Worm (Caenorhabditis elegans) whole organism, early embryonic: ENCODE results near the gene C47D12.5.

ENCODE experiments used
- B0310.2 ChIP-seq: sonication (generic microtip); optimal IDR thresholded peaks from 2 replicates; lab custom pipeline; 2016; ENCODE audit warnings: mild to moderate bottlenecking, missing genetic modification characterization, missing compliant biosample characterization
- F13C5.2 ChIP-seq: sonication (generic microtip); optimal IDR thresholded peaks from 2 replicates; lab custom pipeline; 2017; ENCODE audit warnings: mild to moderate bottlenecking, missing genetic modification characterization, inconsistent platforms, missing compliant biosample characterization
- aly-1 ChIP-seq: sonication (generic microtip); optimal IDR thresholded peaks from 2 replicates; lab custom pipeline; 2016; ENCODE audit warnings: missing genetic modification characterization, missing compliant biosample characterization
- ama-1 ChIP-seq: fragments of 150-350 bp; optimal IDR thresholded peaks from 2 replicates; lab custom pipeline; 2014
- ceh-13 ChIP-seq: fragments of 200-800 bp; sonication (Bioruptor generic); optimal IDR thresholded peaks from 2 replicates; lab custom pipeline; 2018; ENCODE audit warnings: mild to moderate bottlenecking, missing genetic modification characterization, missing compliant biosample characterization
- ceh-36 ChIP-seq: sonication (generic microtip); optimal IDR thresholded peaks from 2 replicates; lab custom pipeline; 2016; ENCODE audit warnings: missing genetic modification characterization, inconsistent platforms, missing compliant biosample characterization
- ets-7 ChIP-seq: sonication (generic microtip); optimal IDR thresholded peaks from 2 replicates; lab custom pipeline; 2016; ENCODE audit warnings: missing genotype, missing genetic modification characterization, missing compliant biosample characterization
- flt-1 ChIP-seq: fragments of 200-800 bp; sonication (Bioruptor generic); IDR thresholded peaks from 2 replicates; pipeline ENCODE4 v1.3.6; 2022; ENCODE audit warnings: missing genetic modification characterization, missing compliant biosample characterization
- hmbx-1 ChIP-seq: sonication (generic microtip); optimal IDR thresholded peaks from 2 replicates; lab custom pipeline; 2016; ENCODE audit warnings: mild to moderate bottlenecking, missing genetic modification characterization, missing compliant biosample characterization
- hmg-4 ChIP-seq: fragments of 200-800 bp; sonication (Bioruptor generic); optimal IDR thresholded peaks from 2 replicates; lab custom pipeline; 2018; ENCODE audit warnings: mild to moderate bottlenecking, missing genetic modification characterization, missing compliant biosample characterization
- hnd-1 ChIP-seq: sonication (generic microtip); optimal IDR thresholded peaks from 2 replicates; lab custom pipeline; 2016; ENCODE audit warnings: missing genetic modification characterization, missing compliant biosample characterization
- pes-1 ChIP-seq: fragments of 200-800 bp; sonication (Bioruptor generic); IDR thresholded peaks from 2 replicates; pipeline ENCODE4 v1.3.6; 2022; ENCODE audit warnings: missing genetic modification reagents, missing genetic modification characterization, missing compliant biosample characterization
- scrt-1 ChIP-seq: fragments of 200-800 bp; sonication (Bioruptor generic); IDR thresholded peaks from 2 replicates; pipeline ENCODE4 v1.3.6; 2022; ENCODE audit warnings: missing genetic modification characterization, missing compliant biosample characterization
- sea-1 ChIP-seq: fragments of 200-800 bp; sonication (Bioruptor generic); conservative IDR thresholded peaks from 2 replicates; pipeline ENCODE4 v1.3.6; 2022; ENCODE audit warnings: missing genetic modification characterization, missing compliant biosample characterization
- tbx-11 ChIP-seq: fragments of 200-800 bp; sonication (Bioruptor generic); IDR thresholded peaks from 2 replicates; pipeline ENCODE4 v1.3.6; 2022; ENCODE audit warnings: missing genetic modification characterization, missing compliant biosample characterization
- tbx-37 ChIP-seq: fragments of 200-800 bp; sonication (Bioruptor generic); conservative IDR thresholded peaks from 2 replicates; pipeline ENCODE4 v1.3.6; 2022; ENCODE audit warnings: missing genetic modification reagents, missing genetic modification characterization, missing compliant biosample characterization
- tra-4 ChIP-seq: sonication (generic microtip); optimal IDR thresholded peaks from 2 replicates; lab custom pipeline; 2017; ENCODE audit warnings: missing genetic modification characterization, missing compliant biosample characterization

Gene C47D12.5

ce11 chrII:11719533-11719932 lies 34.5 kb upstream of the C47D12.5 start:
- no peak for TF ChIP-seq B0310.2 (tag; lab: Kevin White, UChicago)
- TF ChIP-seq sea-1 (GFP tag; lab: Robert Waterston, UW), result no peak
- TF ChIP-seq ceh-36 (tag; lab: Kevin White, UChicago), result no peak
- TF ChIP-seq F13C5.2 (tag; lab: Kevin White, UChicago), result no peak
- no peak for TF ChIP-seq tbx-37 (GFP tag; lab: Robert Waterston, UW)
- TF ChIP-seq scrt-1 (GFP tag; lab: Robert Waterston, UW), result no peak
- no peak for TF ChIP-seq pes-1
- TF ChIP-seq ceh-13 (GFP tag; lab: Kevin White, UChicago), result no peak
- TF ChIP-seq hmbx-1, result no peak
- no peak for TF ChIP-seq flt-1 (GFP tag; lab: Robert Waterston, UW)
- TF ChIP-seq ama-1, result no peak
- TF ChIP-seq hmg-4 (GFP tag; lab: Kevin White, UChicago), result no peak
- TF ChIP-seq tra-4 (tag; lab: Kevin White, UChicago), result no peak
- no peak for TF ChIP-seq aly-1 (tag; lab: Kevin White, UChicago)

ce11 chrII:11714728-11715127 lies 29.7 kb upstream of the C47D12.5 start:
- TF ChIP-seq ceh-13 (GFP tag; lab: Kevin White, UChicago), result no peak
- TF ChIP-seq hmbx-1, result no peak
- no peak for TF ChIP-seq tbx-37 (GFP tag; lab: Robert Waterston, UW)
- no peak for TF ChIP-seq ceh-36 (tag; lab: Kevin White, UChicago)
- no peak for TF ChIP-seq ets-7 (tag; lab: Kevin White, UChicago)
- TF ChIP-seq hnd-1 (tag; lab: Kevin White, UChicago), result no peak
- no peak for TF ChIP-seq flt-1 (GFP tag; lab: Robert Waterston, UW)
- TF ChIP-seq F13C5.2 (tag; lab: Kevin White, UChicago), result no peak
- no peak for TF ChIP-seq sea-1 (GFP tag; lab: Robert Waterston, UW)
- TF ChIP-seq B0310.2 (tag; lab: Kevin White, UChicago), result no peak
- TF ChIP-seq tbx-11 (GFP tag; lab: Robert Waterston, UW), result no peak
- TF ChIP-seq pes-1, result no peak
- no peak for TF ChIP-seq tra-4 (tag; lab: Kevin White, UChicago)
- no peak for TF ChIP-seq aly-1 (tag; lab: Kevin White, UChicago)
- TF ChIP-seq scrt-1 (GFP tag; lab: Robert Waterston, UW), result no peak
- no peak for TF ChIP-seq ama-1

ce11 chrII:11713569-11713968 lies 28.5 kb upstream of the C47D12.5 start, which contains the start of gene F13D12.10:
F13D12.10 (plus strand) TSS chrII:11713799.
- TF ChIP-seq hmbx-1 (no peak), sea-1 (GFP tag; lab: Robert Waterston, UW) (no peak), hnd-1 (tag; lab: Kevin White, UChicago) (no peak), scrt-1 (GFP tag; lab: Robert Waterston, UW) (no peak), aly-1 (tag; lab: Kevin White, UChicago) (no peak), ama-1 (no peak), pes-1 (no peak), flt-1 (GFP tag; lab: Robert Waterston, UW) (no peak), B0310.2 (tag; lab: Kevin White, UChicago) (no peak), tra-4 (tag; lab: Kevin White, UChicago) (no peak), F13C5.2 (tag; lab: Kevin White, UChicago) (no peak), tbx-11 (GFP tag; lab: Robert Waterston, UW) (no peak)

- TF ChIP-seq hnd-1 (tag; lab: Kevin White, UChicago), result no peak
- TF ChIP-seq F13C5.2 (tag; lab: Kevin White, UChicago), result no peak
- no peak for TF ChIP-seq tbx-37 (GFP tag; lab: Robert Waterston, UW)
- no peak for TF ChIP-seq hmg-4 (GFP tag; lab: Kevin White, UChicago)
Measured at ce11 chrII:11710771-11711170, 25.7 kb upstream of the C47D12.5 start.

DNA sequence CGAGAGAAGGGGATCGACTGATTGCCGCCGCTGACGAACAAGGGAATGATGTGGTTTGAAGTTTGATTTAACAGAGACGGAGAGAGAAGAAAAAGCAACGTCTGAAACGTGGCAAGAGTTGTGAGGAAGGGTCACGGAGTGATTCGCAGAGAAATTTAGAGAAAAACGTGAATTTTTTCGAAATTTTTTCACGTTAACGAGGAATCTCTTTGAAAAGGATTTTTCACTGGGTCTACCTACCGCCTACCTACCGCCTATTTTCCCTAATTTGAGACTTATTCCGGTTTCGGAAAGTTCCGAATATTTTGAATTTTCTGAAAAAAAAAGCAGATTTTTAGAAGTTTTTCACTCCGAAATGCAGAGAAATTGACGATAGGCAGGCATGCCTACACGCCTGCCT lies 24.4 kb upstream of the C47D12.5 start, which contains the start of gene fcmt-1:
fcmt-1 (minus strand) TSS at position 101 of the 400 bp plus-strand sequence.
- TF ChIP-seq tbx-11 (GFP tag; lab: Robert Waterston, UW) (no peak), hmbx-1 (no peak), ets-7 (tag; lab: Kevin White, UChicago) (no peak), hmg-4 (GFP tag; lab: Kevin White, UChicago) (no peak), ceh-13 (GFP tag; lab: Kevin White, UChicago) (no peak)

DNA sequence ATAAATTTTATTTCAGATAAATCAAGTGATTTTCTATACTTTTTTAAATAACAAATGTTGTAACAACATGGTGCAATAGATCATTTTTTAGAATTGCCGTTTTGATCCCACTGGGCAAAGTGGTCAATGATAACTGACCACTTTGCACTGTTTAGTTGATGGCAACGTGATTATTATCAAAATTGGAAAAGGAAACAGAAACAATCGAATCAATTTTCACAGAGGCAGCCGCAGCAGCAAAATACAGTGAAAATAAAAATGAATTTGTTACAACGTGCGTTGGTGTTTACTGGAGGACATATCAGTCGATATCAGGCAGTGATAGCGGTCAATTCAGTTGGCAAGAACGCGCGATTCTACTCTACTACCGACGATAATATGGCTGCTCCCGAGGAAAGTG lies 20.7 kb upstream of the C47D12.5 start, which contains the start of gene VF13D12L.3:
VF13D12L.3 (plus strand) TSS at position 223 of the 400 bp plus-strand sequence.
- TF ChIP-seq sea-1 (GFP tag; lab: Robert Waterston, UW) (no peak), hmg-4 (GFP tag; lab: Kevin White, UChicago) (no peak), tbx-37 (GFP tag; lab: Robert Waterston, UW) (no peak), pes-1 (no peak), hnd-1 (tag; lab: Kevin White, UChicago) (no peak), ets-7 (tag; lab: Kevin White, UChicago) (no peak), aly-1 (tag; lab: Kevin White, UChicago) (no peak), tra-4 (tag; lab: Kevin White, UChicago) (no peak), B0310.2 (tag; lab: Kevin White, UChicago) (no peak)

DNA sequence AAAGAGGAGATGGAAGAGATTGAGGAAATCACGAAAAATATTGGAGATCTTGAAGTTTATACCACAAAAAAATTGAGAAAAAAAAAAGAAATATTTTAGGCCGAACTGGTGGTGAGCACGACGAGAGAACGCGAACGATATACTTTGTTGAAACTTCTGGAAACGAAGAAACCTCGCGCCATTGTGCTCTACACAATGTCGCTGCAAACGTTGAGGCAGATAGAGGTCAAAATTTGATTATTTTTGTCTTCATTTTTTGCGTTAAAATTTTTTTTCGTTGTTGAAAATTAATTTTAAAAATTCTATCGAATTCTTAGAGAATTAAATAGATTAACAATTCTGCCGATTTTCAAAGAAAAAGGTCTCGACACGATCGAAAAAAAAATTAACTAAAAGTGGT lies 15.6 kb upstream of the C47D12.5 start:
- TF ChIP-seq hmbx-1, result no peak
- no peak for TF ChIP-seq pes-1
- no peak for TF ChIP-seq sea-1 (GFP tag; lab: Robert Waterston, UW)
- no peak for TF ChIP-seq scrt-1 (GFP tag; lab: Robert Waterston, UW)

- no peak for TF ChIP-seq F13C5.2 (tag; lab: Kevin White, UChicago)
Measured at ce11 chrII:11700200-11700599, 15.1 kb upstream of the C47D12.5 start, which contains the start of gene inos-1. inos-1 (minus strand) TSS chrII:11700300.
